Comparison of ENCODE assay signal across 4 worm cellular contexts in genomic region chrX:15554910-15555309, ce11.
TF ChIP-seq lines count a peak whose summit lies in the region.

No protein-coding gene starts in this region.

TF ChIP-seq in whole organism, L1 larva, 84 proteins besides CTCF, POLR2A, EP300 and RAD21:
- no peak for TF ChIP-seq nhr-77 (tag; optimal IDR thresholded peaks at IDR 0.05; lab: Kevin White, UChicago)
- peak; percentile 30 for TF ChIP-seq egl-13 (tag; optimal IDR thresholded peaks at IDR 0.05; lab: Kevin White, UChicago)
- no peak for TF ChIP-seq snpc-4 (tag; optimal IDR thresholded peaks at IDR 0.05; lab: Kevin White, UChicago)
- TF ChIP-seq unc-86 (tag; optimal IDR thresholded peaks at IDR 0.05; lab: Kevin White, UChicago), result peak; percentile 74
- peak; percentile 44 for TF ChIP-seq lin-14 (GFP tag; optimal IDR thresholded peaks at IDR 0.05; lab: Kevin White, UChicago)

TF ChIP-seq in whole organism, L2 larva, 48 proteins besides CTCF, POLR2A, EP300 and RAD21:
- no peak for TF ChIP-seq nhr-12 (tag; optimal IDR thresholded peaks at IDR 0.05; lab: Kevin White, UChicago)
- peak; percentile 57 for TF ChIP-seq unc-55 (GFP tag; optimal IDR thresholded peaks at IDR 0.05; lab: Kevin White, UChicago)
- TF ChIP-seq sma-9 (GFP tag; optimal IDR thresholded peaks at IDR 0.05; lab: Kevin White, UChicago), result peak; percentile 19
- no peak for TF ChIP-seq sma-9 (tag; optimal IDR thresholded peaks at IDR 0.05; lab: Kevin White, UChicago)
- TF ChIP-seq snpc-4 (tag; optimal IDR thresholded peaks at IDR 0.05; lab: Kevin White, UChicago), result no peak
- TF ChIP-seq mab-5 (tag; optimal IDR thresholded peaks at IDR 0.05; lab: Kevin White, UChicago), result peak; percentile 15
- TF ChIP-seq lsy-2 (tag; optimal IDR thresholded peaks at IDR 0.05; lab: Kevin White, UChicago), result peak in 1 of 2 experiments; percentile 21
- peak; percentile 15 for TF ChIP-seq crh-2 (tag; optimal IDR thresholded peaks at IDR 0.05; lab: Kevin White, UChicago)
TF ChIP-seq in whole organism, L2 larva: peak in this region for 5.

TF ChIP-seq in whole organism, L3 larva, 47 proteins besides CTCF, POLR2A, EP300 and RAD21:
- TF ChIP-seq nfya-1 (tag; optimal IDR thresholded peaks at IDR 0.05; lab: Kevin White, UChicago; ENCODE audit: insufficient read depth) (peak; percentile 26), nhr-25 (tag; optimal IDR thresholded peaks at IDR 0.05; lab: Kevin White, UChicago) (no peak), ztf-4 (tag; optimal IDR thresholded peaks at IDR 0.05; lab: Kevin White, UChicago) (no peak), nhr-67 (tag; optimal IDR thresholded peaks at IDR 0.05; lab: Kevin White, UChicago) (no peak)

TF ChIP-seq in whole organism, L4 larva, 104 proteins besides CTCF, POLR2A, EP300 and RAD21:
- TF ChIP-seq Y75B8A.6 (GFP tag; IDR thresholded peaks at IDR 0.05; lab: Robert Waterston, UW), result no peak
- no peak for TF ChIP-seq skn-1 (tag; optimal IDR thresholded peaks at IDR 0.05; lab: Kevin White, UChicago)
- TF ChIP-seq hlh-30 (tag; optimal IDR thresholded peaks at IDR 0.05; lab: Kevin White, UChicago; ENCODE audit: insufficient read depth), result peak; percentile 41
- no peak for TF ChIP-seq mxl-3 (GFP tag; optimal IDR thresholded peaks at IDR 0.05; lab: Kevin White, UChicago)
- TF ChIP-seq lsy-2 (tag; optimal IDR thresholded peaks at IDR 0.05; lab: Kevin White, UChicago), result no peak
- no peak for TF ChIP-seq daf-12 (tag; optimal IDR thresholded peaks at IDR 0.05; lab: Kevin White, UChicago)
- TF ChIP-seq aha-1 (tag; lab: Kevin White, UChicago), result peak; percentile 51
- TF ChIP-seq duxl-1 (tag; optimal IDR thresholded peaks at IDR 0.05; lab: Kevin White, UChicago; ENCODE audit: poor library complexity), result no peak
- no peak for TF ChIP-seq F44E2.7 (GFP tag; IDR thresholded peaks at IDR 0.05; lab: Robert Waterston, UW)
- TF ChIP-seq ceh-20 (GFP tag; IDR thresholded peaks at IDR 0.05; lab: Robert Waterston, UW), result peak; percentile 57; the same call in 1 of the 2 replicates

Comparison
In these comparisons a context has a peak if more than half of its experiments do, and no peak if none do; other contexts are left out.
1. Of the 29 proteins assayed by ChIP-seq in both whole organism, L4 larva and whole organism, L1 larva: peak only in whole organism, L4 larva: aha-1; only in whole organism, L1 larva: none; in both: none; in neither: 28.